Worm (Caenorhabditis elegans) whole organism, L4 larva: Measurements from ENCODE around the gene sru-24.

Experiments used
- D1046.2 ChIP-seq: fragments of 200-800 bp; sonication (Bioruptor generic); IDR thresholded peaks from 2 replicates; pipeline ENCODE4 v1.3.6; 2022; ENCODE audit warnings: missing genetic modification characterization, missing compliant biosample characterization
- F10B5.3 ChIP-seq: sonication (generic microtip); optimal IDR thresholded peaks from 2 replicates; lab custom pipeline; 2016; ENCODE audit warnings: mild to moderate bottlenecking, missing genetic modification characterization, missing compliant biosample characterization
- F26F4.8 ChIP-seq: fragments of 200-800 bp; sonication (Bioruptor generic); conservative IDR thresholded peaks from 2 replicates; pipeline ENCODE4 v1.3.6; 2022; ENCODE audit warnings: missing genetic modification characterization, missing compliant biosample characterization
- F37D6.2 ChIP-seq: sonication (generic microtip); optimal IDR thresholded peaks from 2 replicates; lab custom pipeline; 2016; ENCODE audit warnings: mild to moderate bottlenecking, missing genetic modification characterization, missing compliant biosample characterization
- F49E8.2 ChIP-seq: sonication (generic microtip); optimal IDR thresholded peaks from 2 replicates; lab custom pipeline; 2016; ENCODE audit warnings: missing compliant biosample characterization, mild to moderate bottlenecking, missing genetic modification characterization, borderline replicate concordance
- T26A8.4 ChIP-seq: fragments of 200-800 bp; sonication (Bioruptor generic); IDR thresholded peaks from 2 replicates; pipeline ENCODE4 v1.3.6; 2022; ENCODE audit warnings: missing genetic modification characterization, missing compliant biosample characterization
- Y48G9A.11 ChIP-seq: fragments of 200-800 bp; sonication (Bioruptor generic); IDR thresholded peaks from 2 replicates; pipeline ENCODE4 v1.3.6; 2022; ENCODE audit warnings: missing genetic modification reagents, missing genetic modification characterization, missing compliant biosample characterization
- Y75B8A.6 ChIP-seq: fragments of 200-800 bp; sonication (Bioruptor generic); IDR thresholded peaks from 2 replicates; pipeline ENCODE4 v1.3.6; 2022; ENCODE audit warnings: missing genetic modification reagents, missing genetic modification characterization, missing compliant biosample characterization
- ZK337.2 ChIP-seq: fragments of 200-800 bp; sonication (Bioruptor generic); IDR thresholded peaks from 2 replicates; pipeline ENCODE4 v1.3.6; 2022; ENCODE audit warnings: missing genetic modification reagents, missing genetic modification characterization, missing compliant biosample characterization
- ZK546.5 ChIP-seq, 2 experiments: sonication (generic microtip); optimal IDR thresholded peaks; 2 replicates each; lab custom pipeline; 2017; ENCODE audit warnings: missing biosample characterization in 2 of 2, missing genetic modification characterization in 2 of 2
- aly-2 ChIP-seq: sonication (generic microtip); optimal IDR thresholded peaks from 2 replicates; lab custom pipeline; 2018; ENCODE audit warnings: missing biosample characterization, missing genetic modification characterization
- arid-1 ChIP-seq: fragments of 200-800 bp; sonication (Bioruptor generic); conservative IDR thresholded peaks from 2 replicates; pipeline ENCODE4 v1.3.6; 2022; ENCODE audit warnings: missing genetic modification reagents, missing genetic modification characterization, missing compliant biosample characterization
- attf-4 ChIP-seq: sonication (generic microtip); optimal IDR thresholded peaks from 3 replicates; lab custom pipeline; 2017; ENCODE audit warnings: missing biosample characterization, missing genetic modification characterization
- ceh-28 ChIP-seq: fragments of 150-350 bp; optimal IDR thresholded peaks from 2 replicates; lab custom pipeline; 2014; ENCODE audit warnings: missing biosample characterization, missing genetic modification reagents, missing genetic modification characterization
- ceh-32 ChIP-seq: sonication (generic microtip); optimal IDR thresholded peaks from 2 replicates; lab custom pipeline; 2016; ENCODE audit warnings: mild to moderate bottlenecking, missing genetic modification characterization, missing compliant biosample characterization; ENCODE audit not compliant: poor library complexity
- ceh-44 ChIP-seq: fragments of 200-800 bp; sonication (Bioruptor generic); IDR thresholded peaks from 2 replicates; pipeline ENCODE4 v1.3.6; 2022; ENCODE audit warnings: missing genetic modification reagents, missing genetic modification characterization, missing compliant biosample characterization
- ceh-62 ChIP-seq: sonication (generic microtip); optimal IDR thresholded peaks from 2 replicates; lab custom pipeline; 2017; ENCODE audit warnings: missing biosample characterization, missing genetic modification characterization
- ces-1 ChIP-seq: fragments of 150-350 bp; sonication (generic microtip); optimal IDR thresholded peaks from 4 replicates; lab custom pipeline; 2014; ENCODE audit warnings: missing biosample characterization, missing genetic modification reagents, missing genetic modification characterization
- daf-12 ChIP-seq: fragments of 150-350 bp; optimal IDR thresholded peaks from 2 replicates; lab custom pipeline; 2014; ENCODE audit warnings: missing biosample characterization, missing genetic modification reagents, missing genetic modification characterization
- daf-19 ChIP-seq: fragments of 200-800 bp; sonication (Bioruptor generic); conservative IDR thresholded peaks from 2 replicates; pipeline ENCODE4 v1.3.6; 2022; ENCODE audit warnings: missing genetic modification characterization, missing compliant biosample characterization
- dmd-6 ChIP-seq: fragments of 200-800 bp; sonication (Bioruptor generic); IDR thresholded peaks from 2 replicates; pipeline ENCODE4 v1.3.6; 2022; ENCODE audit warnings: missing genetic modification reagents, missing genetic modification characterization, missing compliant biosample characterization
- dve-1 ChIP-seq: sonication (generic microtip); optimal IDR thresholded peaks from 2 replicates; lab custom pipeline; 2017; ENCODE audit warnings: antibody characterized with exemption, mild to moderate bottlenecking, missing genetic modification characterization, missing compliant biosample characterization; ENCODE audit not compliant: insufficient read depth
- fkh-10 ChIP-seq: fragments of 150-350 bp; optimal IDR thresholded peaks from 2 replicates; lab custom pipeline; 2014; ENCODE audit warnings: missing biosample characterization, missing genetic modification reagents, missing genetic modification characterization
- gei-8 ChIP-seq: fragments of 200-800 bp; sonication (Bioruptor generic); optimal IDR thresholded peaks from 2 replicates; lab custom pipeline; 2018; ENCODE audit warnings: mild to moderate bottlenecking, missing genetic modification characterization, missing compliant biosample characterization
- hif-1 ChIP-seq, 2 experiments: sonication (generic microtip); optimal IDR thresholded peaks; 2 replicates each; lab custom pipeline; 2016 to 2017; ENCODE audit warnings: missing compliant biosample characterization in 2 of 2, missing genetic modification characterization in 2 of 2, missing genetic modification reagents in 2 of 2, missing genotype in 2 of 2, mild to moderate bottlenecking in 1 of 2
- hlh-30 ChIP-seq: sonication (generic microtip); optimal IDR thresholded peaks from 2 replicates; lab custom pipeline; 2017; ENCODE audit warnings: antibody characterized with exemption, mild to moderate bottlenecking, missing genetic modification characterization, missing compliant biosample characterization; ENCODE audit not compliant: insufficient read depth
- jun-1 ChIP-seq: fragments of 150-350 bp; optimal IDR thresholded peaks from 2 replicates; lab custom pipeline; 2014; ENCODE audit warnings: missing biosample characterization, missing genetic modification reagents, missing genetic modification characterization
- lin-13 ChIP-seq: fragments of 150-350 bp; optimal IDR thresholded peaks from 2 replicates; lab custom pipeline; 2014; ENCODE audit warnings: missing biosample characterization, missing genetic modification reagents, missing genetic modification characterization
- lin-29 ChIP-seq: fragments of 200-800 bp; sonication (Bioruptor generic); IDR thresholded peaks from 2 replicates; pipeline ENCODE4 v1.3.6; 2022; ENCODE audit warnings: missing genetic modification reagents, missing genetic modification characterization, missing compliant biosample characterization
- lin-39 ChIP-seq: fragments of 150-350 bp; optimal IDR thresholded peaks from 2 replicates; lab custom pipeline; 2014; ENCODE audit warnings: missing biosample characterization, missing genetic modification reagents, missing genetic modification characterization
- lsy-2 ChIP-seq, 2 experiments: fragments of 150-350 bp in 1 of 2; sonication (generic microtip) in 1 of 2; optimal IDR thresholded peaks; 2 replicates each; lab custom pipeline; 2014 to 2017; ENCODE audit warnings: missing biosample characterization in 2 of 2, missing genetic modification characterization in 2 of 2
- madf-5 ChIP-seq, 2 experiments: fragments of 200-800 bp; sonication (Bioruptor generic); IDR thresholded peaks; 2 replicates each; pipeline ENCODE4 v1.3.6; 2022; ENCODE audit warnings: missing compliant biosample characterization in 2 of 2, missing genetic modification characterization in 2 of 2
- madf-9 ChIP-seq: fragments of 200-800 bp; sonication (Bioruptor generic); conservative IDR thresholded peaks from 2 replicates; pipeline ENCODE4 v1.3.6; 2022; ENCODE audit warnings: missing genetic modification reagents, missing genetic modification characterization, missing compliant biosample characterization
- mdl-1 ChIP-seq, 2 experiments: fragments of 150-350 bp in 1 of 2; sonication (generic microtip) in 1 of 2; optimal IDR thresholded peaks; 2 replicates each; lab custom pipeline; 2014 to 2017; ENCODE audit warnings: missing biosample characterization in 2 of 2, missing genetic modification characterization in 2 of 2
- mdt-29 ChIP-seq: fragments of 200-800 bp; sonication (Bioruptor generic); IDR thresholded peaks from 2 replicates; pipeline ENCODE4 v1.3.6; 2022; ENCODE audit warnings: missing genetic modification reagents, missing genetic modification characterization, missing compliant biosample characterization
- mxl-3 ChIP-seq: fragments of 200-800 bp; sonication (Bioruptor generic); optimal IDR thresholded peaks from 2 replicates; lab custom pipeline; 2018; ENCODE audit warnings: mild to moderate bottlenecking, missing genetic modification characterization, missing compliant biosample characterization
- nhr-102 ChIP-seq: sonication (generic microtip); optimal IDR thresholded peaks from 2 replicates; lab custom pipeline; 2016; ENCODE audit warnings: mild to moderate bottlenecking, missing genetic modification characterization, moderate library complexity, missing compliant biosample characterization
- nhr-11 ChIP-seq: fragments of 150-350 bp; optimal IDR thresholded peaks from 2 replicates; lab custom pipeline; 2014; ENCODE audit warnings: missing biosample characterization, missing genetic modification characterization
- nhr-237 ChIP-seq: sonication (generic microtip); optimal IDR thresholded peaks from 2 replicates; lab custom pipeline; 2017; ENCODE audit warnings: missing biosample characterization, missing genetic modification characterization
- nhr-28 ChIP-seq: fragments of 150-350 bp; optimal IDR thresholded peaks from 2 replicates; lab custom pipeline; 2014; ENCODE audit warnings: missing biosample characterization, missing genetic modification characterization
- nhr-41 ChIP-seq: fragments of 200-800 bp; sonication (Bioruptor generic); IDR thresholded peaks from 2 replicates; pipeline ENCODE4 v1.3.6; 2022; ENCODE audit warnings: missing genetic modification reagents, missing genetic modification characterization, missing compliant biosample characterization
- nhr-6 ChIP-seq: fragments of 150-350 bp; optimal IDR thresholded peaks from 2 replicates; lab custom pipeline; 2014; ENCODE audit warnings: missing biosample characterization, missing genetic modification characterization
- nhr-77 ChIP-seq: fragments of 150-350 bp; optimal IDR thresholded peaks from 2 replicates; lab custom pipeline; 2014; ENCODE audit warnings: missing biosample characterization, missing genetic modification characterization
- pha-4 ChIP-seq, 2 experiments: fragments of 150-350 bp in 1 of 2; fragments of 200-800 bp in 1 of 2; sonication (Bioruptor generic) in 1 of 2; IDR thresholded peaks in 1 of 2; optimal IDR thresholded peaks in 1 of 2; 2 replicates each; pipeline versions ENCODE4 v1.3.6 to Lab custom; 2014 to 2022; ENCODE audit warnings: missing genetic modification characterization in 2 of 2, missing genetic modification reagents in 2 of 2, missing biosample characterization in 1 of 2, missing compliant biosample characterization in 1 of 2
- saeg-2 ChIP-seq: fragments of 200-800 bp; sonication (Bioruptor generic); IDR thresholded peaks from 2 replicates; pipeline ENCODE4 v1.3.6; 2022; ENCODE audit warnings: missing genetic modification reagents, missing genetic modification characterization, missing compliant biosample characterization
- snpc-4 ChIP-seq: fragments of 150-350 bp; optimal IDR thresholded peaks from 2 replicates; lab custom pipeline; 2014; ENCODE audit warnings: missing biosample characterization, missing genetic modification characterization
- unc-39 ChIP-seq: sonication (generic microtip); optimal IDR thresholded peaks from 2 replicates; lab custom pipeline; 2017; ENCODE audit warnings: missing biosample characterization, missing genetic modification characterization
- vab-7 ChIP-seq: fragments of 200-800 bp; sonication (Bioruptor generic); IDR thresholded peaks from 2 replicates; pipeline ENCODE4 v1.3.6; 2022; ENCODE audit warnings: missing genetic modification reagents, missing genetic modification characterization, missing compliant biosample characterization
- zag-1 ChIP-seq: fragments of 150-350 bp; optimal IDR thresholded peaks from 2 replicates; lab custom pipeline; 2014; ENCODE audit warnings: missing biosample characterization, missing genetic modification characterization
- zfp-3 ChIP-seq: fragments of 200-800 bp; sonication (Bioruptor generic); conservative IDR thresholded peaks from 2 replicates; pipeline ENCODE4 v1.3.6; 2022; ENCODE audit warnings: missing genetic modification reagents, missing genetic modification characterization, missing compliant biosample characterization
- zip-2 ChIP-seq: fragments of 150-350 bp; optimal IDR thresholded peaks from 2 replicates; lab custom pipeline; 2014; ENCODE audit warnings: missing biosample characterization, missing genetic modification characterization
- ztf-7 ChIP-seq: fragments of 150-350 bp; optimal IDR thresholded peaks from 2 replicates; lab custom pipeline; 2014; ENCODE audit warnings: missing biosample characterization, missing genetic modification characterization

The sru-24 gene

ce11 chrV:619054-619453 lies 52.2 kb downstream of the sru-24 start, which contains the start of gene F48G7.4:
Gene F48G7.4, plus strand, starts transcription at chrV:619453.
- TF ChIP-seq nhr-77 (tag; lab: Kevin White, UChicago) (no peak), vab-7 (GFP tag; lab: Robert Waterston, UW) (no peak), ceh-44 (GFP tag; lab: Robert Waterston, UW) (no peak), mxl-3 (GFP tag; lab: Kevin White, UChicago) (no peak), F26F4.8 (GFP tag; lab: Robert Waterston, UW) (no peak), lin-13 (no peak), zfp-3 (GFP tag; lab: Robert Waterston, UW) (no peak), hlh-30 (tag; lab: Kevin White, UChicago) (peak; percentile 79), ZK337.2 (GFP tag; lab: Robert Waterston, UW) (no peak), F37D6.2 (tag; lab: Kevin White, UChicago) (peak; percentile 15), nhr-237 (tag; lab: Kevin White, UChicago) (no peak), ceh-28 (tag; lab: Kevin White, UChicago) (no peak), aly-2 (tag; lab: Kevin White, UChicago) (no peak), dve-1 (peak; percentile 47), fkh-10 (peak; percentile 65), D1046.2 (GFP tag; lab: Robert Waterston, UW) (no peak), nhr-41 (no peak), lin-29 (no peak), Y75B8A.6 (GFP tag; lab: Robert Waterston, UW) (no peak), snpc-4 (tag; lab: Kevin White, UChicago) (no peak), gei-8 (GFP tag; lab: Kevin White, UChicago) (no peak), Y48G9A.11 (no peak), ceh-32 (tag; lab: Kevin White, UChicago) (no peak), jun-1 (no peak), saeg-2 (GFP tag; lab: Robert Waterston, UW) (no peak), lin-39 (tag; lab: Kevin White, UChicago) (no peak), nhr-102 (tag; lab: Kevin White, UChicago) (no peak), nhr-28 (tag; lab: Kevin White, UChicago) (peak; percentile 74), dmd-6 (GFP tag; lab: Robert Waterston, UW) (peak; percentile 75), ztf-7 (tag; lab: Kevin White, UChicago) (no peak), T26A8.4 (no peak), daf-19 (GFP tag; lab: Robert Waterston, UW) (no peak), daf-12 (tag; lab: Kevin White, UChicago) (no peak), ces-1 (GFP tag; lab: Kevin White, UChicago) (no peak), F49E8.2 (tag; lab: Kevin White, UChicago) (no peak), mdl-1 (tag; optimal IDR thresholded peaks at IDR 0.05; lab: Kevin White, UChicago) (peak in 1 of 2 experiments; percentile 60), madf-5 (GFP tag; IDR thresholded peaks at IDR 0.05; lab: Robert Waterston, UW) (no peak), F10B5.3 (no peak), nhr-6 (tag; lab: Kevin White, UChicago) (peak; percentile 30), madf-9 (GFP tag; lab: Robert Waterston, UW) (no peak), pha-4 (GFP tag; IDR thresholded peaks at IDR 0.05; lab: Robert Waterston, UW) (no peak), pha-4 (tag; optimal IDR thresholded peaks at IDR 0.05; lab: Kevin White, UChicago) (no peak), ZK546.5 (tag; optimal IDR thresholded peaks at IDR 0.05; lab: Kevin White, UChicago) (no peak), arid-1 (no peak), nhr-11 (peak; percentile 18), zip-2 (no peak), attf-4 (tag; lab: Kevin White, UChicago) (no peak), unc-39 (tag; lab: Kevin White, UChicago) (no peak), lsy-2 (tag; optimal IDR thresholded peaks at IDR 0.05; lab: Kevin White, UChicago) (peak; percentile 40 to 76), hif-1 (tag; optimal IDR thresholded peaks at IDR 0.05; lab: Kevin White, UChicago) (peak in 1 of 2 experiments; percentile 26), ceh-62 (tag; lab: Kevin White, UChicago) (no peak), mdt-29 (GFP tag; lab: Robert Waterston, UW) (no peak), zag-1 (tag; lab: Kevin White, UChicago) (no peak)
